Fruit fly (Drosophila melanogaster) whole organism, embryonic: ENCODE results near the gene wus.

ENCODE experiments used
- Atf3 ChIP-seq: fragments of 200-800 bp; sonication (Bioruptor generic); optimal IDR thresholded peaks from 3 replicates; lab custom pipeline; 2016; ENCODE audit warnings: missing biosample characterization, missing genetic modification characterization
- Bdp1 ChIP-seq: fragments of 200-800 bp; sonication (Bioruptor generic); optimal IDR thresholded peaks from 3 replicates; lab custom pipeline; 2016; ENCODE audit warnings: missing biosample characterization, missing genetic modification characterization
- Bteb2 ChIP-seq: fragments of 200-800 bp; sonication (Bioruptor generic); optimal IDR thresholded peaks from 2 replicates; lab custom pipeline; 2016; ENCODE audit warnings: missing biosample characterization, missing genetic modification characterization
- CG13894 ChIP-seq: fragments of 200-800 bp; sonication (Bioruptor generic); optimal IDR thresholded peaks from 3 replicates; lab custom pipeline; 2018; ENCODE audit warnings: missing biosample characterization, mild to moderate bottlenecking, missing genetic modification characterization, moderate library complexity
- CG15269 ChIP-seq: fragments of 200-800 bp; sonication (Bioruptor generic); optimal IDR thresholded peaks from 2 replicates; lab custom pipeline; 2018; ENCODE audit warnings: missing biosample characterization, mild to moderate bottlenecking, missing genetic modification characterization, moderate library complexity
- CG16863 ChIP-seq: fragments of 200-800 bp; sonication (Bioruptor generic); optimal IDR thresholded peaks from 3 replicates; lab custom pipeline; 2016; ENCODE audit warnings: missing biosample characterization, missing genetic modification characterization
- CG1792 ChIP-seq: fragments of 200-800 bp; sonication (Bioruptor generic); optimal IDR thresholded peaks from 2 replicates; lab custom pipeline; 2016; ENCODE audit warnings: missing biosample characterization, missing genetic modification characterization
- CG18011 ChIP-seq: fragments of 200-800 bp; sonication (Bioruptor generic); optimal IDR thresholded peaks from 2 replicates; lab custom pipeline; 2017; ENCODE audit warnings: missing biosample characterization, missing genetic modification characterization, mild to moderate bottlenecking, moderate library complexity, missing genotype
- CG1832 ChIP-seq: fragments of 200-800 bp; sonication (Bioruptor generic); optimal IDR thresholded peaks from 2 replicates; lab custom pipeline; 2017; ENCODE audit warnings: missing biosample characterization, mild to moderate bottlenecking, missing genetic modification characterization, inconsistent platforms
- CG2129 ChIP-seq: fragments of 200-800 bp; sonication (Bioruptor generic); IDR thresholded peaks from 2 replicates; pipeline ENCODE4 v1.3.6; 2022; ENCODE audit warnings: missing biosample characterization, missing genetic modification characterization; ENCODE audit not compliant: partially characterized antibody
- CG32772 ChIP-seq: fragments of 200-800 bp; sonication (Bioruptor generic); IDR thresholded peaks from 2 replicates; pipeline ENCODE4 v1.3.6; 2022; ENCODE audit warnings: missing biosample characterization, missing genetic modification characterization
- CG3726 ChIP-seq: fragments of 200-800 bp; sonication (Bioruptor generic); IDR thresholded peaks from 3 replicates; pipeline ENCODE4, ENCODE4 v1.3.6; 2022; ENCODE audit warnings: missing biosample characterization, missing genetic modification characterization
- CG3995 ChIP-seq: fragments of 200-800 bp; sonication (Bioruptor generic); optimal IDR thresholded peaks from 3 replicates; lab custom pipeline; 2016; ENCODE audit warnings: missing biosample characterization, missing genetic modification characterization
- CG7372 ChIP-seq: fragments of 200-800 bp; sonication (Bioruptor generic); IDR thresholded peaks from 2 replicates; pipeline ENCODE4 v1.3.6; 2022; ENCODE audit warnings: missing biosample characterization, missing genetic modification characterization
- CG7987 ChIP-seq: fragments of 200-800 bp; sonication (Bioruptor generic); optimal IDR thresholded peaks from 2 replicates; lab custom pipeline; 2018; ENCODE audit warnings: missing biosample characterization, mild to moderate bottlenecking, missing genetic modification characterization, moderate library complexity
- CG8359 ChIP-seq: fragments of 200-800 bp; sonication (Bioruptor generic); optimal IDR thresholded peaks from 2 replicates; lab custom pipeline; 2017; ENCODE audit warnings: missing biosample characterization, mild to moderate bottlenecking, missing genetic modification characterization, borderline replicate concordance
- CG8765 ChIP-seq: fragments of 200-800 bp; sonication (Bioruptor generic); IDR thresholded peaks from 2 replicates; pipeline ENCODE4 v1.3.6; 2022; ENCODE audit warnings: missing biosample characterization, missing genetic modification characterization
- CG9609 ChIP-seq: fragments of 200-800 bp; sonication (Bioruptor generic); optimal IDR thresholded peaks from 3 replicates; lab custom pipeline; 2016; ENCODE audit warnings: missing biosample characterization, missing genetic modification characterization
- D19B ChIP-seq: fragments of 200-800 bp; sonication (Bioruptor generic); optimal IDR thresholded peaks from 2 replicates; lab custom pipeline; 2017; ENCODE audit warnings: missing biosample characterization, mild to moderate bottlenecking, missing genetic modification characterization
- Deaf1 ChIP-seq: fragments of 200-800 bp; optimal IDR thresholded peaks from 3 replicates; lab custom pipeline; 2019; ENCODE audit warnings: missing biosample characterization, mild to moderate bottlenecking, missing genetic modification characterization, moderate library complexity
- Doc2 ChIP-seq: fragments of 200-800 bp; sonication (Bioruptor generic); IDR thresholded peaks from 2 replicates; pipeline ENCODE4 v1.3.6; 2022; ENCODE audit warnings: missing biosample characterization, missing genetic modification characterization
- Drgx ChIP-seq: fragments of 200-800 bp; sonication (Bioruptor generic); IDR thresholded peaks from 2 replicates; pipeline ENCODE4 v1.3.6; 2022; ENCODE audit warnings: missing biosample characterization, missing genetic modification characterization
- E2f1 ChIP-seq: fragments of 200-800 bp; sonication (Bioruptor generic); IDR thresholded peaks from 2 replicates; pipeline ENCODE4 v1.3.6; 2022; ENCODE audit warnings: missing biosample characterization, missing genetic modification characterization
- Ets65A ChIP-seq: fragments of 200-800 bp; sonication (Bioruptor generic); peaks from one replicate; lab custom pipeline; 2016; ENCODE audit warnings: missing biosample characterization, missing genetic modification characterization
- H2.0 ChIP-seq: fragments of 200-800 bp; sonication (Bioruptor generic); IDR thresholded peaks from 2 replicates; pipeline ENCODE4 v1.3.6; 2022; ENCODE audit warnings: missing biosample characterization, missing genetic modification characterization
- HLH3B ChIP-seq: fragments of 200-800 bp; sonication (Bioruptor generic); IDR thresholded peaks from 2 replicates; pipeline ENCODE4 v1.3.6; 2022; ENCODE audit warnings: missing biosample characterization, missing genetic modification characterization
- Hr78 ChIP-seq, 2 experiments: fragments of 200-800 bp in 1 of 2; fragments of >200 bp in 1 of 2; sonication (Bioruptor generic) in 1 of 2; optimal IDR thresholded peaks; 2 replicates each; lab custom pipeline; 2017 to 2019; ENCODE audit warnings: missing biosample characterization in 2 of 2, missing genetic modification characterization in 2 of 2, mild to moderate bottlenecking in 1 of 2, moderate library complexity in 1 of 2
- Lpt ChIP-seq: fragments of >200 bp; optimal IDR thresholded peaks from 2 replicates; lab custom pipeline; 2018; ENCODE audit warnings: missing biosample characterization, missing genetic modification characterization
- Mad ChIP-seq: fragments of 200-800 bp; sonication (Bioruptor generic); optimal IDR thresholded peaks from 2 replicates; lab custom pipeline; 2016; ENCODE audit warnings: missing biosample characterization, missing genetic modification characterization
- Meics ChIP-seq: fragments of 200-800 bp; sonication (Bioruptor generic); optimal IDR thresholded peaks from 2 replicates; lab custom pipeline; 2017; ENCODE audit warnings: missing biosample characterization, mild to moderate bottlenecking, missing genetic modification characterization
- Opbp ChIP-seq: fragments of 200-800 bp; sonication (Bioruptor generic); IDR thresholded peaks from 3 replicates; pipeline ENCODE4 v1.3.6; 2022; ENCODE audit warnings: missing biosample characterization, missing genetic modification characterization; ENCODE audit not compliant: partially characterized antibody
- Scr ChIP-seq: fragments of 200-800 bp; sonication (Bioruptor generic); IDR thresholded peaks from 2 replicates; pipeline ENCODE4 v1.3.6; 2022; ENCODE audit warnings: missing biosample characterization, missing genetic modification characterization; ENCODE audit not compliant: partially characterized antibody
- Xbp1 ChIP-seq: fragments of 200-800 bp; sonication (Bioruptor generic); optimal IDR thresholded peaks from 3 replicates; lab custom pipeline; 2016; ENCODE audit warnings: missing biosample characterization, mild to moderate bottlenecking, missing genetic modification characterization
- ac ChIP-seq: fragments of 200-800 bp; sonication (Bioruptor generic); optimal IDR thresholded peaks from 3 replicates; lab custom pipeline; 2017; ENCODE audit warnings: missing biosample characterization, mild to moderate bottlenecking, missing genetic modification characterization
- ara ChIP-seq: fragments of 200-800 bp; sonication (Bioruptor generic); IDR thresholded peaks from 2 replicates; pipeline ENCODE4 v1.3.6; 2022; ENCODE audit warnings: missing biosample characterization, missing genetic modification characterization
- az2 ChIP-seq: fragments of 200-800 bp; sonication (Bioruptor generic); optimal IDR thresholded peaks from 3 replicates; lab custom pipeline; 2016; ENCODE audit warnings: missing biosample characterization, missing genetic modification characterization
- chinmo ChIP-seq: fragments of 200-800 bp; sonication (Bioruptor generic); IDR thresholded peaks from 4 replicates; pipeline ENCODE4 v1.3.6; 2022; ENCODE audit warnings: missing biosample characterization, missing genetic modification characterization; ENCODE audit not compliant: partially characterized antibody
- crp ChIP-seq, 2 experiments: fragments of 200-800 bp; sonication (Bioruptor generic); optimal IDR thresholded peaks; 2 replicates in 1 of 2; 3 replicates in 1 of 2; lab custom pipeline; 2017; ENCODE audit warnings: missing biosample characterization in 2 of 2, missing genetic modification characterization in 2 of 2, mild to moderate bottlenecking in 1 of 2, moderate library complexity in 1 of 2
- cwo ChIP-seq: fragments of 200-800 bp; sonication (Bioruptor generic); optimal IDR thresholded peaks from 3 replicates; lab custom pipeline; 2017; ENCODE audit warnings: missing biosample characterization, missing genetic modification characterization, mild to moderate bottlenecking, moderate library complexity, missing genetic modification reagents
- dpn ChIP-seq, 2 experiments: fragments of 200-800 bp; sonication (Bioruptor generic); optimal IDR thresholded peaks; 3 replicates each; lab custom pipeline; 2016; ENCODE audit warnings: missing biosample characterization in 2 of 2, missing genetic modification characterization in 2 of 2
- eyg ChIP-seq: fragments of 200-800 bp; sonication (Bioruptor generic); optimal IDR thresholded peaks from 3 replicates; lab custom pipeline; 2016; ENCODE audit warnings: missing biosample characterization, missing genetic modification characterization
- kni ChIP-seq: fragments of 200-800 bp; sonication (Bioruptor generic); optimal IDR thresholded peaks from 3 replicates; lab custom pipeline; 2017; ENCODE audit warnings: mild to moderate bottlenecking, missing biosample characterization, missing genetic modification reagents, missing genetic modification characterization
- nom ChIP-seq: fragments of 200-800 bp; sonication (Bioruptor generic); optimal IDR thresholded peaks from 2 replicates; lab custom pipeline; 2017; ENCODE audit warnings: missing biosample characterization, missing genetic modification characterization, mild to moderate bottlenecking, moderate library complexity, missing genetic modification reagents
- salm ChIP-seq: fragments of 200-800 bp; sonication (Bioruptor generic); optimal IDR thresholded peaks from 2 replicates; lab custom pipeline; 2018; ENCODE audit warnings: missing biosample characterization, mild to moderate bottlenecking, missing genetic modification characterization
- sc ChIP-seq, 3 experiments: fragments of >200 bp in 2 of 3; fragments of 200-800 bp in 1 of 3; sonication (Bioruptor generic) in 1 of 3; optimal IDR thresholded peaks; 2 replicates in 2 of 3; 3 replicates in 1 of 3; lab custom pipeline; 2017; ENCODE audit warnings: mild to moderate bottlenecking in 1 of 3, missing biosample characterization in 1 of 3, missing genetic modification characterization in 1 of 3, missing genetic modification reagents in 1 of 3
- sens ChIP-seq: fragments of 200-800 bp; sonication (Bioruptor generic); peaks from one replicate; lab custom pipeline; 2016; ENCODE audit warnings: missing biosample characterization, missing genetic modification characterization
- stwl ChIP-seq: fragments of 200-800 bp; sonication (Bioruptor generic); optimal IDR thresholded peaks from 3 replicates; lab custom pipeline; 2018; ENCODE audit warnings: missing biosample characterization, mild to moderate bottlenecking, missing genetic modification characterization, moderate library complexity
- tin ChIP-seq: fragments of 200-800 bp; sonication (Bioruptor generic); optimal IDR thresholded peaks from 3 replicates; lab custom pipeline; 2016; ENCODE audit warnings: missing biosample characterization, missing genetic modification characterization

wus gene

DNA sequence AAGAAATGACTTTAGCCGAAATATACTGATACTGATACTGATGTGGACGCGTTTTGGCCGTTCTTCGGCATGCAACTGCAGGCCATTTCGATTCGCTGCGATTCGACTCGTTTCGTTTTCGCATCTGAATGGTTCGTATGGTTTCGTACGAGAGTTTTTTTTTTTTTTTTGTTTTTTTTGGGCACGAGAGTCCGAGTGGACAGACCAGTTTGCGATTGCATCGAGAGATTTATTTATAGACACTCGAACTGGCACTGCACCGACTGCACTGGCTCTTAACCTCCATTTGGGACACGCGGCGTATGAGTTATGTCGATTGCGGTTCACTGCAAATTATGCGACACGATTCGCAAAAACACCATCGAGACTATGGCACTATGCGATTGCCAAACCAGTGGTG lies 34.6 kb downstream of the wus start:
- TF ChIP-seq CG16863 (GFP tag; lab: Kevin White, UChicago) (no peak), sens (GFP tag; lab: Kevin White, UChicago) (peak; percentile 23), Deaf1 (tag; lab: Kevin White, UChicago) (peak; percentile 19), nom (GFP tag; lab: Kevin White, UChicago) (peak; percentile 70), Xbp1 (GFP tag; lab: Kevin White, UChicago) (no peak), H2.0 (GFP tag; lab: Robert Waterston, UW) (no peak), Drgx (GFP tag; lab: Robert Waterston, UW) (peak; percentile 46; the same call in 1 of the 2 replicates), stwl (no peak), E2f1 (GFP tag; lab: Robert Waterston, UW) (no peak), D19B (GFP tag; lab: Kevin White, UChicago) (no peak), Scr (GFP tag; lab: Robert Waterston, UW) (no peak), cwo (no peak), CG32772 (GFP tag; lab: Robert Waterston, UW) (no peak)

DNA sequence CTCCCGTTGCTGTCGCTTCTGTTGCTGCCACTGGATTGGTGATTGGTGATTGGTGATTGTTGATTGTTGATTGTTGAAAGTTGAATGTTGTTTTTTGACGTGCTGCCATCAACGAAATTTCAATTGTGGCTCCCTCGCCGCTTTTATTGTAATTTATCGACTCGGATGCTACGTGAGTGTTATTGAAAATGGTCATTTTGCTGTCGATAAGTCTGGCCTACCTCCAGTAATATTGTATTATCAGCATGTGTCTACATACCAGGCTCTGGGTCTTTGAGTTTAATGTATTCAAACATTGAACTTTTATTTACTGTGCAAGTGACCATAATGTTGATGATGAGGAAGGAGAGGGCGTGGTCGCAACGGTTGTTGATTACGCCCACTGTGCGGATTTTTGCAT lies 38.2 kb downstream of the wus start:
- peak; percentile 65 for TF ChIP-seq Ets65A (GFP tag; lab: Kevin White, UChicago)
- no peak for TF ChIP-seq eyg (GFP tag; lab: Kevin White, UChicago)

- no peak for TF ChIP-seq kni (GFP tag; lab: Kevin White, UChicago)
- TF ChIP-seq Atf3 = no peak
- TF ChIP-seq dpn (GFP tag; optimal IDR thresholded peaks at IDR 0.05; lab: Kevin White, UChicago) = no peak
- no peak for TF ChIP-seq salm
- TF ChIP-seq Opbp (GFP tag; lab: Robert Waterston, UW) = no peak
- TF ChIP-seq Lpt (GFP tag; lab: Kevin White, UChicago) = no peak
- no peak for TF ChIP-seq az2 (GFP tag; lab: Kevin White, UChicago)
- TF ChIP-seq Meics (GFP tag; lab: Kevin White, UChicago) = no peak
- no peak for TF ChIP-seq Doc2 (GFP tag; lab: Robert Waterston, UW)
- no peak for TF ChIP-seq tin (GFP tag; lab: Kevin White, UChicago)
- peak; percentile 33 for TF ChIP-seq CG13894
- TF ChIP-seq cwo = peak; percentile 39
- no peak for TF ChIP-seq Mad (GFP tag; lab: Kevin White, UChicago)
- TF ChIP-seq CG7987 = no peak
- no peak for TF ChIP-seq CG9609
- TF ChIP-seq HLH3B = no peak
- no peak for TF ChIP-seq CG18011 (GFP tag; lab: Kevin White, UChicago)
- no peak for TF ChIP-seq CG3726 (GFP tag; lab: Robert Waterston, UW)
- TF ChIP-seq CG8359 (GFP tag; lab: Kevin White, UChicago) = no peak
- TF ChIP-seq CG15269 (tag; lab: Kevin White, UChicago) = no peak
- TF ChIP-seq CG7372 = no peak
- no peak for TF ChIP-seq CG1832 (GFP tag; lab: Kevin White, UChicago)
- TF ChIP-seq sc (optimal IDR thresholded peaks at IDR 0.05; lab: Kevin White, UChicago) = no peak
- TF ChIP-seq sc (GFP tag; optimal IDR thresholded peaks at IDR 0.05; lab: Kevin White, UChicago) = no peak
- peak; percentile 97 for TF ChIP-seq chinmo (GFP tag; lab: Robert Waterston, UW)
- TF ChIP-seq crp (GFP tag; optimal IDR thresholded peaks at IDR 0.05; lab: Kevin White, UChicago) = no peak
- no peak for TF ChIP-seq ac (GFP tag; lab: Kevin White, UChicago)
- TF ChIP-seq CG3995 = no peak
- no peak for TF ChIP-seq ara
- TF ChIP-seq CG2129 (GFP tag; lab: Robert Waterston, UW) = no peak
- TF ChIP-seq Bdp1 = no peak
- no peak for TF ChIP-seq CG1792 (GFP tag; lab: Kevin White, UChicago)
- no peak for TF ChIP-seq Bteb2 (GFP tag; lab: Kevin White, UChicago)
- TF ChIP-seq Hr78 (GFP tag; optimal IDR thresholded peaks at IDR 0.05; lab: Kevin White, UChicago) = no peak
- TF ChIP-seq CG8765 (GFP tag; lab: Robert Waterston, UW) = no peak
Observed at dm6 chrX:16900283-16900682, 40.4 kb downstream of the wus start.
